Worm (Caenorhabditis elegans) whole organism, mixed stage, embryonic: ENCODE data around the gene ceh-76.

ENCODE experiments used
- bed-3 ChIP-seq: fragments of 200-800 bp; sonication (Bioruptor generic); optimal IDR thresholded peaks from 3 replicates; lab custom pipeline; 2018; ENCODE audit warnings: mild to moderate bottlenecking, missing genetic modification characterization, moderate library complexity, missing compliant biosample characterization
- blmp-1 ChIP-seq: fragments of 150-350 bp; optimal IDR thresholded peaks from 2 replicates; lab custom pipeline; 2014; ENCODE audit warnings: missing biosample characterization, missing genetic modification characterization
- ceh-39 ChIP-seq: fragments of 150-350 bp; optimal IDR thresholded peaks from 2 replicates; lab custom pipeline; 2014; ENCODE audit warnings: missing biosample characterization, missing genetic modification characterization
- ceh-83 ChIP-seq: fragments of 200-800 bp; sonication (Bioruptor generic); optimal IDR thresholded peaks from 2 replicates; lab custom pipeline; 2018; ENCODE audit warnings: mild to moderate bottlenecking, missing genetic modification characterization, missing compliant biosample characterization
- ces-1 ChIP-seq: fragments of 150-350 bp; optimal IDR thresholded peaks from 2 replicates; lab custom pipeline; 2014; ENCODE audit warnings: missing biosample characterization, missing genetic modification reagents, missing genetic modification characterization
- cnd-1 ChIP-seq: fragments of 200-800 bp; sonication (Bioruptor generic); optimal IDR thresholded peaks from 2 replicates; lab custom pipeline; 2018; ENCODE audit warnings: mild to moderate bottlenecking, missing genetic modification characterization, missing compliant biosample characterization
- drap-1 ChIP-seq: fragments of 200-800 bp; sonication (Bioruptor generic); optimal IDR thresholded peaks from 3 replicates; lab custom pipeline; 2018; ENCODE audit warnings: mild to moderate bottlenecking, missing genetic modification characterization, missing compliant biosample characterization
- elt-1 ChIP-seq: sonication (generic microtip); optimal IDR thresholded peaks from 2 replicates; lab custom pipeline; 2017; ENCODE audit warnings: missing genetic modification characterization, mild to moderate bottlenecking, missing compliant biosample characterization, antibody characterized with exemption, moderate library complexity, borderline replicate concordance; ENCODE audit not compliant: insufficient read depth
- elt-3 ChIP-seq: fragments of 150-350 bp; optimal IDR thresholded peaks from 2 replicates; lab custom pipeline; 2014; ENCODE audit warnings: missing biosample characterization, missing genetic modification characterization
- flh-1 ChIP-seq: fragments of 200-800 bp; sonication (Bioruptor generic); optimal IDR thresholded peaks from 2 replicates; lab custom pipeline; 2018; ENCODE audit warnings: mild to moderate bottlenecking, missing genetic modification characterization, moderate library complexity, missing compliant biosample characterization
- hlh-1 ChIP-seq: fragments of 150-350 bp; optimal IDR thresholded peaks from 2 replicates; lab custom pipeline; 2014; ENCODE audit warnings: missing biosample characterization, missing genetic modification reagents, missing genetic modification characterization
- lin-13 ChIP-seq: fragments of 150-350 bp; optimal IDR thresholded peaks from 2 replicates; lab custom pipeline; 2014; ENCODE audit warnings: missing biosample characterization, missing genetic modification characterization
- lin-32 ChIP-seq: fragments of 200-800 bp; sonication (Bioruptor generic); optimal IDR thresholded peaks from 2 replicates; lab custom pipeline; 2018; ENCODE audit warnings: mild to moderate bottlenecking, missing genetic modification characterization, missing compliant biosample characterization
- mab-5 ChIP-seq: fragments of 150-350 bp; optimal IDR thresholded peaks from 2 replicates; lab custom pipeline; 2014; ENCODE audit warnings: missing biosample characterization, missing genetic modification characterization
- mep-1 ChIP-seq: fragments of 150-350 bp; optimal IDR thresholded peaks from 2 replicates; lab custom pipeline; 2017; ENCODE audit warnings: missing biosample characterization, missing genetic modification reagents, missing genetic modification characterization, inconsistent platforms
- mls-2 ChIP-seq: sonication (generic microtip); optimal IDR thresholded peaks from 2 replicates; lab custom pipeline; 2016; ENCODE audit warnings: mild to moderate bottlenecking, missing genetic modification characterization, moderate library complexity, missing compliant biosample characterization
- nhr-2 ChIP-seq: fragments of 150-350 bp; optimal IDR thresholded peaks from 2 replicates; lab custom pipeline; 2014; ENCODE audit warnings: missing biosample characterization, missing genetic modification characterization
- nhr-237 ChIP-seq: fragments of 150-350 bp; optimal IDR thresholded peaks from 2 replicates; lab custom pipeline; 2014; ENCODE audit warnings: missing biosample characterization, missing genetic modification characterization
- nhr-28 ChIP-seq: fragments of 150-350 bp; optimal IDR thresholded peaks from 2 replicates; lab custom pipeline; 2014; ENCODE audit warnings: missing biosample characterization, missing genetic modification characterization
- pha-4 ChIP-seq: fragments of 150-350 bp; optimal IDR thresholded peaks from 2 replicates; lab custom pipeline; 2018; ENCODE audit warnings: missing biosample characterization, missing genetic modification reagents, missing genetic modification characterization
- sem-2 ChIP-seq: fragments of 200-800 bp; sonication (Bioruptor generic); optimal IDR thresholded peaks from 2 replicates; lab custom pipeline; 2018; ENCODE audit warnings: mild to moderate bottlenecking, missing genetic modification characterization, missing compliant biosample characterization
- snpc-4 ChIP-seq: fragments of 150-350 bp; optimal IDR thresholded peaks from 2 replicates; lab custom pipeline; 2014; ENCODE audit warnings: missing biosample characterization, missing genetic modification characterization
- sptf-1 ChIP-seq: sonication (generic microtip); optimal IDR thresholded peaks from 2 replicates; lab custom pipeline; 2017; ENCODE audit warnings: mild to moderate bottlenecking, missing genetic modification characterization, moderate library complexity, missing compliant biosample characterization
- tbx-8 ChIP-seq: fragments of 200-800 bp; sonication (Bioruptor generic); optimal IDR thresholded peaks from 2 replicates; lab custom pipeline; 2018; ENCODE audit warnings: mild to moderate bottlenecking, missing genetic modification characterization, moderate library complexity, missing compliant biosample characterization
- unc-39 ChIP-seq: fragments of 150-350 bp; optimal IDR thresholded peaks from 2 replicates; lab custom pipeline; 2014; ENCODE audit warnings: missing biosample characterization, missing genetic modification characterization
- unc-62 ChIP-seq: fragments of 150-350 bp; optimal IDR thresholded peaks from 2 replicates; lab custom pipeline; 2014; ENCODE audit warnings: missing biosample characterization, missing genetic modification reagents, missing genetic modification characterization
- zip-8 ChIP-seq: fragments of 150-350 bp; optimal IDR thresholded peaks from 2 replicates; lab custom pipeline; 2014; ENCODE audit warnings: missing biosample characterization, missing genetic modification characterization
- ztf-11 ChIP-seq: fragments of 150-350 bp; optimal IDR thresholded peaks from 2 replicates; lab custom pipeline; 2014; ENCODE audit warnings: missing biosample characterization, missing genetic modification characterization

ceh-76 gene

DNA sequence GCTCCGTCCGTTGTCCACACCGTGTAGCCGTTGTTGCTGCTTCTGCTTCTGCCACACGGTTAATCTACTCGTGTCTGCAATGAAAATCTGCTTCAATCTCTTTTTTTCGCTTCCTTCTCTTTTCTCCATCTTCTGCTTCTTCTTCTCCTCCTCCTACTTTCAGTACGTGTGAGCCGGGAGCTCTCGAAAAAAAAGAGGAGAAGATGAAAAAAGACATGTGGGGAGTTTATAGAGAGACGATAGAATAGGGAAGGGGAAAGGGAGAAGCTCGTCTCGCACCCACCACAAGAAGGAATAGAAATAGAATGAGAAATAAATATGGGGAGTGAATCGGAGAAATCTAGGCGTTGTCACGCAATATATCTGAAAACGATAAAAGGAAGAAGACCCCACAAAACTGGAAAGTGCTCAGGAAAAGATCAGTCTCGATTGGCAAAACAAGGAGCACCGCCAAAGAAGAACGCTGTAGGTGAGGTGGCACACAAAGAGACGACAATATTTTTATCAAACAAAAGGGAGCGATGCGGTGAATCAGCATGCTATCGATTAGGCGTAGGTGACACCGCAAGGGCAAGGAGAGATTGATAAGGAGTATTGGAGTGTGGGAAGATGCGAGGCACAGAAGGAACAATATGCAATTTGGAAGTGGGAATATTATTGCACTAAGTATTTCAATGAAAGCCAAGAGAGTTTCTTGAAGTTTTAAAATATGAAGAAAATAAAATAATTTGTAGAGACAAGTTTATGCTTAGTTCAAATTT lies 16.6 kb downstream of the ceh-76 start, which contains the start of gene let-413:
TSS of gene let-413 (minus strand) at position 76 of the 761 bp plus-strand sequence.
- TF ChIP-seq blmp-1 (tag; lab: Kevin White, UChicago) (no peak), mab-5 (tag; lab: Kevin White, UChicago) (no peak), zip-8 (tag; lab: Kevin White, UChicago) (no peak), mep-1 (tag; lab: Kevin White, UChicago) (no peak), pha-4 (tag; lab: Kevin White, UChicago) (no peak), nhr-28 (tag; lab: Kevin White, UChicago) (no peak)

ce11 chrV:7971376-7971775 lies 23.1 kb downstream of the ceh-76 start:
- no peak for TF ChIP-seq zip-8 (tag; lab: Kevin White, UChicago)
- TF ChIP-seq hlh-1 (tag; lab: Kevin White, UChicago) = no peak
- no peak for TF ChIP-seq mab-5 (tag; lab: Kevin White, UChicago)
- TF ChIP-seq, all 35 proteins: peak for 0

DNA sequence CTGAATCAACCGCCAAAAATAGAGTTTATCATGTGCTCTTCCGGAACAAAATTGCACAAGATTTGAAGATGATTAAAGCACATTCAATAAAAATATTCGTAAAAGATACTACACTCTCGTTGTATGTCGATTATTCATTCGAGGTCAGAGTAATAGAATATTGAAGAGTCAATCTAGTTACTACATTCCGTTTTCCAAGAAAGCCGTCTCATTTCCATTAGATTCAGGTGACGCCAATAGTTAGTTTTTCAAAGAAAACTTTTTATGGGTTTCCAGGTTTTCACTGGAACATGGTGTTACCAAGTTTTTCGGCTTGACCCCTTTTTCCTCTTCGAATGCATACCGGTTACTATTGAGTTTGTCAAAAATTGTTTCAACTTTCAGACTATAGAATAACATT lies 24.0 kb downstream of the ceh-76 start:
- no peak for TF ChIP-seq drap-1 (GFP tag; lab: Kevin White, UChicago)
- no peak for TF ChIP-seq elt-1 (tag; lab: Kevin White, UChicago)
- no peak for TF ChIP-seq ces-1 (GFP tag; lab: Kevin White, UChicago)
- TF ChIP-seq hlh-1 (tag; lab: Kevin White, UChicago) = no peak
- TF ChIP-seq pha-4 (tag; lab: Kevin White, UChicago) = no peak
- no peak for TF ChIP-seq mls-2

DNA sequence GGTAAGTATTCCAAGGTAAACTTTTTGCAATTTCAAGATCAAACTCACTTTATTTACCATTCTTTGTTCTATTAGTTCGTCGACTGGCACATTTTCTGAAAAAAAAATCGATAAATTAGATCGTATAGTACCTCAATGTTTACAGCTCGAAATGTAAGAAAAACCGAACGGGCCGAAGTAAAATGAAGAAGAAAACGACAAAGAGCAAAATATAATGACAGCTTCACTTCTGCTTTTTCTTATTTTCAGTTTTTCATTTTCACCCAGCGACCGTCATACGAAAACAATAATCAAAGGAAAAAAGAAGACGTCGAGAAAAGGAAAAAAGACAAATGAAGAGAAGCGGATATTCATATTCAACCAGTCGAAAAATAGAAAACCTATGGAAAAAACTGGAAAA lies 25.4 kb downstream of the ceh-76 start, which contains the start of gene che-7:
TSS of gene che-7 (minus strand) at position 101 of the 400 bp plus-strand sequence.
- TF ChIP-seq nhr-2 (tag; lab: Kevin White, UChicago) = no peak
- TF ChIP-seq mls-2 = no peak
- TF ChIP-seq tbx-8 = no peak
- TF ChIP-seq sem-2 = no peak
- no peak for TF ChIP-seq zip-8 (tag; lab: Kevin White, UChicago)
- TF ChIP-seq lin-32 = no peak
- TF ChIP-seq ztf-11 (tag; lab: Kevin White, UChicago) = no peak
- no peak for TF ChIP-seq unc-39 (tag; lab: Kevin White, UChicago)
- no peak for TF ChIP-seq ceh-83 (GFP tag; lab: Kevin White, UChicago)
- TF ChIP-seq pha-4 (tag; lab: Kevin White, UChicago) = no peak
- no peak for TF ChIP-seq mep-1 (tag; lab: Kevin White, UChicago)
- no peak for TF ChIP-seq snpc-4
- TF ChIP-seq bed-3 (GFP tag; lab: Kevin White, UChicago) = no peak
- TF ChIP-seq cnd-1 = no peak
- no peak for TF ChIP-seq sptf-1 (tag; lab: Kevin White, UChicago)
- TF ChIP-seq hlh-1 (tag; lab: Kevin White, UChicago) = no peak
- TF ChIP-seq flh-1 = no peak
- no peak for TF ChIP-seq nhr-28 (tag; lab: Kevin White, UChicago)
- no peak for TF ChIP-seq unc-62 (GFP tag; lab: Kevin White, UChicago)
- no peak for TF ChIP-seq ceh-39 (tag; lab: Kevin White, UChicago)

- TF ChIP-seq mep-1 (tag; lab: Kevin White, UChicago) (no peak), sptf-1 (tag; lab: Kevin White, UChicago) (no peak), unc-39 (tag; lab: Kevin White, UChicago) (no peak), flh-1 (no peak), zip-8 (tag; lab: Kevin White, UChicago) (no peak), nhr-237 (no peak), elt-1 (tag; lab: Kevin White, UChicago) (no peak), hlh-1 (tag; lab: Kevin White, UChicago) (no peak), lin-13 (tag; lab: Kevin White, UChicago) (no peak), mab-5 (tag; lab: Kevin White, UChicago) (no peak), drap-1 (GFP tag; lab: Kevin White, UChicago) (no peak), elt-3 (no peak), ceh-39 (tag; lab: Kevin White, UChicago) (no peak), nhr-2 (tag; lab: Kevin White, UChicago) (no peak), cnd-1 (no peak), tbx-8 (no peak), lin-32 (no peak), mls-2 (no peak)
Observed at ce11 chrV:7964429-7964828, 30.0 kb downstream of the ceh-76 start.
